Worm (Caenorhabditis elegans) whole organism, L4 larva: ENCODE measurements around the gene pxl-1.

Source experiments
- F26F4.8 ChIP-seq: fragments of 200-800 bp; sonication (Bioruptor generic); conservative IDR thresholded peaks from 2 replicates; pipeline ENCODE4 v1.3.6; 2022; ENCODE audit warnings: missing genetic modification characterization, missing compliant biosample characterization
- R02D3.7 ChIP-seq: fragments of 150-350 bp; sonication (generic microtip); optimal IDR thresholded peaks from 3 replicates; lab custom pipeline; 2014; ENCODE audit warnings: missing biosample characterization, missing genetic modification characterization
- T20F7.1 ChIP-seq: fragments of 200-800 bp; sonication (Bioruptor generic); optimal IDR thresholded peaks from 2 replicates; lab custom pipeline; 2018; ENCODE audit warnings: mild to moderate bottlenecking, missing genetic modification characterization, missing compliant biosample characterization
- T26A8.4 ChIP-seq: fragments of 200-800 bp; sonication (Bioruptor generic); IDR thresholded peaks from 2 replicates; pipeline ENCODE4 v1.3.6; 2022; ENCODE audit warnings: missing genetic modification characterization, missing compliant biosample characterization
- Y105C5A.15 ChIP-seq: fragments of 200-800 bp; sonication (Bioruptor generic); IDR thresholded peaks from 2 replicates; pipeline ENCODE4 v1.3.6; 2022; ENCODE audit warnings: missing genetic modification characterization, missing compliant biosample characterization
- Y5F2A.4 ChIP-seq: fragments of 200-800 bp; sonication (Bioruptor generic); optimal IDR thresholded peaks from 2 replicates; lab custom pipeline; 2018; ENCODE audit warnings: mild to moderate bottlenecking, missing genetic modification characterization, missing compliant biosample characterization
- ZK546.5 ChIP-seq, 2 experiments: sonication (generic microtip); optimal IDR thresholded peaks; 2 replicates each; lab custom pipeline; 2017; ENCODE audit warnings: missing biosample characterization in 2 of 2, missing genetic modification characterization in 2 of 2
- aha-1 ChIP-seq: fragments of 150-350 bp; peaks from one replicate; lab custom pipeline; 2014; ENCODE audit warnings: missing biosample characterization, missing genetic modification characterization
- ama-1 ChIP-seq: fragments of 150-350 bp; optimal IDR thresholded peaks from 2 replicates; lab custom pipeline; 2014; ENCODE audit warnings: inconsistent platforms, mixed read lengths
- ceh-20 ChIP-seq: fragments of 200-800 bp; sonication (Bioruptor generic); IDR thresholded peaks from 2 replicates; pipeline ENCODE4 v1.3.6; 2022; ENCODE audit warnings: missing genetic modification reagents, missing genetic modification characterization, missing compliant biosample characterization
- ceh-62 ChIP-seq: sonication (generic microtip); optimal IDR thresholded peaks from 2 replicates; lab custom pipeline; 2017; ENCODE audit warnings: missing biosample characterization, missing genetic modification characterization
- ces-1 ChIP-seq: fragments of 150-350 bp; sonication (generic microtip); optimal IDR thresholded peaks from 4 replicates; lab custom pipeline; 2014; ENCODE audit warnings: missing biosample characterization, missing genetic modification reagents, missing genetic modification characterization
- cey-2 ChIP-seq: sonication (generic microtip); optimal IDR thresholded peaks from 3 replicates; lab custom pipeline; 2017; ENCODE audit warnings: missing genetic modification characterization, mild to moderate bottlenecking, missing compliant biosample characterization, antibody characterized with exemption, borderline replicate concordance; ENCODE audit not compliant: insufficient read depth
- daf-16 ChIP-seq, 3 experiments: sonication (generic microtip); optimal IDR thresholded peaks; 2 replicates each; lab custom pipeline; 2016 to 2017; ENCODE audit warnings: missing genetic modification characterization in 3 of 3, missing genetic modification reagents in 3 of 3, mild to moderate bottlenecking in 2 of 3, missing compliant biosample characterization in 2 of 3, missing biosample characterization in 1 of 3, moderate library complexity in 1 of 3
- dmd-6 ChIP-seq: fragments of 200-800 bp; sonication (Bioruptor generic); IDR thresholded peaks from 2 replicates; pipeline ENCODE4 v1.3.6; 2022; ENCODE audit warnings: missing genetic modification reagents, missing genetic modification characterization, missing compliant biosample characterization
- dmd-8 ChIP-seq: fragments of 200-800 bp; sonication (Bioruptor generic); IDR thresholded peaks from 2 replicates; pipeline ENCODE4 v1.3.6; 2022; ENCODE audit warnings: missing genetic modification characterization, missing compliant biosample characterization
- duxl-1 ChIP-seq: sonication (generic microtip); optimal IDR thresholded peaks from 2 replicates; lab custom pipeline; 2016; ENCODE audit warnings: mild to moderate bottlenecking, missing genetic modification characterization, moderate library complexity, missing compliant biosample characterization; ENCODE audit not compliant: poor library complexity
- dve-1 ChIP-seq: sonication (generic microtip); optimal IDR thresholded peaks from 2 replicates; lab custom pipeline; 2017; ENCODE audit warnings: antibody characterized with exemption, mild to moderate bottlenecking, missing genetic modification characterization, missing compliant biosample characterization; ENCODE audit not compliant: insufficient read depth
- fos-1 ChIP-seq: fragments of 150-350 bp; optimal IDR thresholded peaks from 2 replicates; lab custom pipeline; 2014; ENCODE audit warnings: missing biosample characterization, missing genetic modification characterization
- hlh-11 ChIP-seq: fragments of 200-800 bp; sonication (Bioruptor generic); optimal IDR thresholded peaks from 2 replicates; lab custom pipeline; 2018; ENCODE audit warnings: mild to moderate bottlenecking, missing genetic modification characterization, missing compliant biosample characterization
- hlh-30 ChIP-seq: sonication (generic microtip); optimal IDR thresholded peaks from 2 replicates; lab custom pipeline; 2017; ENCODE audit warnings: antibody characterized with exemption, mild to moderate bottlenecking, missing genetic modification characterization, missing compliant biosample characterization; ENCODE audit not compliant: insufficient read depth
- lin-1 ChIP-seq: fragments of 200-800 bp; sonication (Bioruptor generic); IDR thresholded peaks from 2 replicates; pipeline ENCODE4 v1.3.6; 2022; ENCODE audit warnings: missing genetic modification reagents, missing genetic modification characterization, missing compliant biosample characterization
- lin-13 ChIP-seq: fragments of 150-350 bp; optimal IDR thresholded peaks from 2 replicates; lab custom pipeline; 2014; ENCODE audit warnings: missing biosample characterization, missing genetic modification reagents, missing genetic modification characterization
- lin-38 ChIP-seq: fragments of 200-800 bp; sonication (Bioruptor generic); IDR thresholded peaks from 2 replicates; pipeline ENCODE4 v1.3.6; 2022; ENCODE audit warnings: missing genetic modification reagents, missing genetic modification characterization, missing compliant biosample characterization
- lin-39 ChIP-seq: fragments of 150-350 bp; optimal IDR thresholded peaks from 2 replicates; lab custom pipeline; 2014; ENCODE audit warnings: missing biosample characterization, missing genetic modification reagents, missing genetic modification characterization
- lsy-2 ChIP-seq, 2 experiments: fragments of 150-350 bp in 1 of 2; sonication (generic microtip) in 1 of 2; optimal IDR thresholded peaks; 2 replicates each; lab custom pipeline; 2014 to 2017; ENCODE audit warnings: missing biosample characterization in 2 of 2, missing genetic modification characterization in 2 of 2
- mdl-1 ChIP-seq, 2 experiments: fragments of 150-350 bp in 1 of 2; sonication (generic microtip) in 1 of 2; optimal IDR thresholded peaks; 2 replicates each; lab custom pipeline; 2014 to 2017; ENCODE audit warnings: missing biosample characterization in 2 of 2, missing genetic modification characterization in 2 of 2
- mep-1 ChIP-seq: fragments of 150-350 bp; sonication (generic microtip); optimal IDR thresholded peaks from 3 replicates; lab custom pipeline; 2014; ENCODE audit warnings: missing biosample characterization, missing genetic modification characterization
- mes-2 ChIP-seq: sonication (generic microtip); optimal IDR thresholded peaks from 2 replicates; lab custom pipeline; 2016; ENCODE audit warnings: missing genotype, mild to moderate bottlenecking, missing genetic modification characterization, missing compliant biosample characterization; ENCODE audit not compliant: poor library complexity, severe bottlenecking
- mxl-3 ChIP-seq: fragments of 200-800 bp; sonication (Bioruptor generic); optimal IDR thresholded peaks from 2 replicates; lab custom pipeline; 2018; ENCODE audit warnings: mild to moderate bottlenecking, missing genetic modification characterization, missing compliant biosample characterization
- nhr-10 ChIP-seq: fragments of 150-350 bp; optimal IDR thresholded peaks from 2 replicates; lab custom pipeline; 2014; ENCODE audit warnings: missing biosample characterization, missing genetic modification characterization
- nhr-102 ChIP-seq: sonication (generic microtip); optimal IDR thresholded peaks from 2 replicates; lab custom pipeline; 2016; ENCODE audit warnings: mild to moderate bottlenecking, missing genetic modification characterization, moderate library complexity, missing compliant biosample characterization
- nhr-111 ChIP-seq: fragments of 200-800 bp; sonication (Bioruptor generic); optimal IDR thresholded peaks from 2 replicates; lab custom pipeline; 2018; ENCODE audit warnings: mild to moderate bottlenecking, missing genetic modification characterization, missing compliant biosample characterization
- nhr-28 ChIP-seq: fragments of 150-350 bp; optimal IDR thresholded peaks from 2 replicates; lab custom pipeline; 2014; ENCODE audit warnings: missing biosample characterization, missing genetic modification characterization
- nhr-42 ChIP-seq: fragments of 200-800 bp; sonication (Bioruptor generic); IDR thresholded peaks from 2 replicates; pipeline ENCODE4 v1.3.6; 2022; ENCODE audit warnings: missing genetic modification characterization, missing compliant biosample characterization
- nhr-77 ChIP-seq: fragments of 150-350 bp; optimal IDR thresholded peaks from 2 replicates; lab custom pipeline; 2014; ENCODE audit warnings: missing biosample characterization, missing genetic modification characterization
- php-3 ChIP-seq: fragments of 200-800 bp; sonication (Bioruptor generic); IDR thresholded peaks from 2 replicates; pipeline ENCODE4 v1.3.6; 2022; ENCODE audit warnings: missing genetic modification reagents, missing genetic modification characterization, missing compliant biosample characterization
- pqm-1 ChIP-seq: sonication (generic microtip); optimal IDR thresholded peaks from 2 replicates; lab custom pipeline; 2017; ENCODE audit warnings: missing biosample characterization, missing genetic modification characterization
- unc-62 ChIP-seq, 3 experiments: fragments of 150-350 bp in 1 of 3; sonication (generic microtip); optimal IDR thresholded peaks in 2 of 3; peaks in 1 of 3; 1 replicate in 1 of 3; 2 replicates in 2 of 3; lab custom pipeline; 2014 to 2017; ENCODE audit warnings: missing biosample characterization in 3 of 3, missing genetic modification characterization in 3 of 3, missing genetic modification reagents in 3 of 3, missing genotype in 1 of 3
- zag-1 ChIP-seq: fragments of 150-350 bp; optimal IDR thresholded peaks from 2 replicates; lab custom pipeline; 2014; ENCODE audit warnings: missing biosample characterization, missing genetic modification characterization
- zfp-3 ChIP-seq: fragments of 200-800 bp; sonication (Bioruptor generic); conservative IDR thresholded peaks from 2 replicates; pipeline ENCODE4 v1.3.6; 2022; ENCODE audit warnings: missing genetic modification reagents, missing genetic modification characterization, missing compliant biosample characterization
- zip-2 ChIP-seq: fragments of 150-350 bp; optimal IDR thresholded peaks from 2 replicates; lab custom pipeline; 2014; ENCODE audit warnings: missing biosample characterization, missing genetic modification characterization
- ztf-7 ChIP-seq: fragments of 150-350 bp; optimal IDR thresholded peaks from 2 replicates; lab custom pipeline; 2014; ENCODE audit warnings: missing biosample characterization, missing genetic modification characterization

Gene pxl-1

DNA sequence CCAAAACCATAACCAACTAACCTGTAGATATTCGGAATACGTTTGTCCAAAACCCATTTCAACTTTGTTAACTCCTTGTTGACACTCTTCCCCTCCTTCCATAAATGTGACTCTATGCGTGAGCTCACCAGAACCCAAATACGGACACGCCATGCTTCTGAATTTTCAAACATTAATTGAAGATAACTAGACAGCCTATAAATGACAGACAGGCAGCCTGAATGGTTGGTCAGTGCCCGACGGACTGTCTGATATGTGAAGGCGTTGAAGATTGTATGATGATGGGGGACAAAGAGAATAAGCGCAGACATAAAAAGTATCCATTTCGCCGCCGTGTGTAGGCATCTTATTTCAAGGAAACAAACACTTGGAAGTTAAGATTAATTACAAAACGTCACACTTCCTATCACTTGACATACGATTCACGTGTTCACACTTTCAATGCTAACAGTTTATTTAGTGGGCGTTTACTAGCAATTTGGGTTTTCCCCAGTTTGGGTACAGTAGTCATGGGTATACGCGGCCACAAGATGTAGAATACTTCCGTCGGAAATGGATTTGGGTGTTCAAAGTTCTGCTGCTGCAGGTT, 24.1 kb upstream of the pxl-1 start, which contains the start of the genes tdo-2 and C28H8.2 (continued):
- peak; percentile 88 for TF ChIP-seq hlh-11
- TF ChIP-seq lin-39 = no peak
- peak; percentile 84 for TF ChIP-seq hlh-30 (tag; lab: Kevin White, UChicago)
- TF ChIP-seq dmd-8 = no peak
- TF ChIP-seq mes-2 (tag; lab: Kevin White, UChicago) = no peak
- TF ChIP-seq ZK546.5 (tag; optimal IDR thresholded peaks at IDR 0.05; lab: Kevin White, UChicago) = no peak
- no peak for TF ChIP-seq lin-13
- no peak for TF ChIP-seq zfp-3 (GFP tag; lab: Robert Waterston, UW)
- TF ChIP-seq ceh-20 = peak; percentile 81

DNA sequence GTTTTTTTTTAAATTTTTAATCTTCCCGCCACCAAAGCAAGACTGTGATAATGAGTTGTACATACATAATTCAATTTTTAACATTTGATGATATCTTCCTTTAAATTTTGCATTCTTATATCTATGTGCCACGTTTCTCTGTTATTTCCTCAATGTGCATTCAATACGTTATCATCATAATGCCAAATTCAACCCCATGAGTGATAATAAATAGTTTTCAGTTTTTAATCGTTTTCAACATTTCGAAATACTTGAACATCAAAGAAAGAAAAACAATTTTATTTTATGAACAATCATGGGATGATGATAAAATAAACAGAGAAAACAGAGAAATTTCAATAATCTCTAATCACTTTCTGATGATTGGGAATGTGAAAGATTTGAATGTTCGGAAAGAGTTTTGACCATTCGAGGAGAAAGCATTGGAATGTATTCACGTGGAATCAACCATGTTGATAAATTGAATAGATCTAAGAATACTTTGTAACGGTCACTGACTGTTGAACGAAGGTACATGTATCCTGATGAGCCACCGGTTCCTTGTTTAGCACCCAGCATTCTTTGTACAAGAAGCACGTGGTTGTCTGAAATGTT, 21.6 kb upstream of the pxl-1 start:
- TF ChIP-seq mdl-1 (tag; optimal IDR thresholded peaks at IDR 0.05; lab: Kevin White, UChicago) (peak in 1 of 2 experiments; percentile 24), mxl-3 (GFP tag; lab: Kevin White, UChicago) (peak; percentile 31), nhr-42 (GFP tag; lab: Robert Waterston, UW) (0 out of 2 replicates have a peak, but pooled peaks have one; percentile 39), cey-2 (no peak), aha-1 (tag; lab: Kevin White, UChicago) (peak; percentile 90), ceh-20 (peak; percentile 33; the same call in 1 of the 2 replicates), nhr-28 (tag; lab: Kevin White, UChicago) (peak; percentile 64), hlh-30 (tag; lab: Kevin White, UChicago) (peak; percentile 72), lin-13 (peak; percentile 58), php-3 (peak; percentile 78), mep-1 (tag; lab: Kevin White, UChicago) (peak; percentile 86), daf-16 (GFP tag; optimal IDR thresholded peaks at IDR 0.05; lab: Kevin White, UChicago) (no peak), daf-16 (tag; optimal IDR thresholded peaks at IDR 0.05; lab: Kevin White, UChicago) (peak; percentile 96), Y5F2A.4 (GFP tag; lab: Kevin White, UChicago) (no peak), nhr-77 (tag; lab: Kevin White, UChicago) (peak; percentile 88), fos-1 (tag; lab: Kevin White, UChicago) (no peak), T20F7.1 (GFP tag; lab: Kevin White, UChicago) (peak; percentile 38), Y105C5A.15 (no peak), nhr-102 (tag; lab: Kevin White, UChicago) (peak; percentile 62), dve-1 (tag; lab: Kevin White, UChicago) (peak; percentile 97), ztf-7 (tag; lab: Kevin White, UChicago) (no peak), lin-1 (GFP tag; lab: Robert Waterston, UW) (no peak), nhr-10 (peak; percentile 11), lin-38 (peak; percentile 28; the same call in 1 of the 2 replicates), F26F4.8 (no peak), lsy-2 (tag; optimal IDR thresholded peaks at IDR 0.05; lab: Kevin White, UChicago) (peak in 1 of 2 experiments; percentile 35), mes-2 (tag; lab: Kevin White, UChicago) (peak; percentile 22), zag-1 (tag; lab: Kevin White, UChicago) (no peak), nhr-111 (no peak), unc-62 (GFP tag; optimal IDR thresholded peaks at IDR 0.05 in 1 of 2; lab: Kevin White, UChicago) (peak in 1 of 2 experiments; percentile 84), unc-62 (tag; optimal IDR thresholded peaks at IDR 0.05; lab: Kevin White, UChicago) (no peak), hlh-11 (peak; percentile 58), dmd-6 (GFP tag; lab: Robert Waterston, UW) (peak; percentile 13; the same call in 1 of the 2 replicates), zip-2 (tag; lab: Kevin White, UChicago) (peak; percentile 62), T26A8.4 (no peak), duxl-1 (tag; lab: Kevin White, UChicago) (peak; percentile 24), ama-1 (lab: Kevin White, UChicago) (peak; percentile 63), ceh-62 (tag; lab: Kevin White, UChicago) (no peak), zfp-3 (GFP tag; lab: Robert Waterston, UW) (no peak), ces-1 (GFP tag; lab: Kevin White, UChicago) (no peak), R02D3.7 (tag; lab: Kevin White, UChicago) (no peak), pqm-1 (tag; lab: Kevin White, UChicago) (peak; percentile 88)
